Worm (Caenorhabditis elegans) whole organism, L4/young adult: Measurements from ENCODE around the gene gpa-8.

Source experiments
- W03F9.2 ChIP-seq: fragments of 150-350 bp; optimal IDR thresholded peaks from 2 replicates; lab custom pipeline; 2014; ENCODE audit warnings: missing biosample characterization, missing genetic modification characterization
- dao-5 ChIP-seq: sonication (generic microtip); optimal IDR thresholded peaks from 2 replicates; lab custom pipeline; 2016; ENCODE audit warnings: missing genotype, missing genetic modification characterization, moderate library complexity, missing compliant biosample characterization

- TF ChIP-seq W03F9.2 (tag; lab: Kevin White, UChicago) (no peak), dao-5 (tag; lab: Kevin White, UChicago) (no peak)
These were observed 41.2 kb downstream of the gpa-8 start, which contains the start of the genes C14C10.10 and ril-2 for ce11 chrV:12599110-12599509.
